Fruit fly (Drosophila melanogaster) whole organism, embryonic: Measurements from ENCODE around the gene CG7483.

Source experiments
- Antp ChIP-seq: fragments of 200-800 bp; sonication (Bioruptor generic); optimal IDR thresholded peaks from 3 replicates; lab custom pipeline; 2016; ENCODE audit warnings: missing biosample characterization, missing genetic modification characterization
- Asciz ChIP-seq: fragments of 200-800 bp; sonication (Bioruptor generic); optimal IDR thresholded peaks from 2 replicates; lab custom pipeline; 2017; ENCODE audit warnings: missing biosample characterization, mild to moderate bottlenecking, missing genetic modification characterization, missing genetic modification reagents
- CG10462 ChIP-seq: fragments of 200-800 bp; sonication (Bioruptor generic); optimal IDR thresholded peaks from 2 replicates; lab custom pipeline; 2016; ENCODE audit warnings: missing biosample characterization, missing genetic modification characterization
- CG10654 ChIP-seq: fragments of 200-800 bp; sonication (Bioruptor generic); optimal IDR thresholded peaks from 2 replicates; lab custom pipeline; 2016; ENCODE audit warnings: missing biosample characterization, missing genetic modification characterization
- CG11093 ChIP-seq: fragments of 200-800 bp; sonication (Bioruptor generic); IDR thresholded peaks from 3 replicates; pipeline ENCODE4 v1.3.6; 2022; ENCODE audit warnings: missing biosample characterization, missing genetic modification characterization
- CG11247 ChIP-seq: fragments of 200-800 bp; sonication (Bioruptor generic); IDR thresholded peaks from 2 replicates; pipeline ENCODE4 v1.3.6; 2022; ENCODE audit warnings: missing biosample characterization, missing genetic modification characterization
- CG12155 ChIP-seq: fragments of 200-800 bp; sonication (Bioruptor generic); optimal IDR thresholded peaks from 3 replicates; lab custom pipeline; 2016; ENCODE audit warnings: missing biosample characterization, missing genetic modification characterization
- CG13296 ChIP-seq: fragments of 200-800 bp; sonication (Bioruptor generic); optimal IDR thresholded peaks from 3 replicates; lab custom pipeline; 2018; ENCODE audit warnings: missing biosample characterization, mild to moderate bottlenecking, missing genetic modification characterization
- CG15696 ChIP-seq: fragments of 200-800 bp; sonication (Bioruptor generic); optimal IDR thresholded peaks from 2 replicates; lab custom pipeline; 2019; ENCODE audit warnings: missing biosample characterization, mild to moderate bottlenecking, missing genetic modification characterization, moderate library complexity
- CG17359 ChIP-seq: fragments of 200-800 bp; sonication (Bioruptor generic); optimal IDR thresholded peaks from 3 replicates; lab custom pipeline; 2018; ENCODE audit warnings: missing biosample characterization, mild to moderate bottlenecking, missing genetic modification characterization, moderate library complexity
- CG1832 ChIP-seq: fragments of 200-800 bp; sonication (Bioruptor generic); optimal IDR thresholded peaks from 2 replicates; lab custom pipeline; 2017; ENCODE audit warnings: missing biosample characterization, mild to moderate bottlenecking, missing genetic modification characterization, inconsistent platforms
- CG2875 ChIP-seq: fragments of 200-800 bp; sonication (Bioruptor generic); optimal IDR thresholded peaks from 2 replicates; lab custom pipeline; 2017; ENCODE audit warnings: missing biosample characterization, mild to moderate bottlenecking, missing genetic modification characterization, missing genetic modification reagents
- CG3065 ChIP-seq: fragments of 200-800 bp; sonication (Bioruptor generic); optimal IDR thresholded peaks from 2 replicates; lab custom pipeline; 2016; ENCODE audit warnings: missing biosample characterization, missing genetic modification characterization
- CG33213 ChIP-seq: fragments of 200-800 bp; sonication (Bioruptor generic); optimal IDR thresholded peaks from 3 replicates; lab custom pipeline; 2016; ENCODE audit warnings: missing biosample characterization, missing genetic modification characterization
- CG3838 ChIP-seq: fragments of 200-800 bp; sonication (Bioruptor generic); optimal IDR thresholded peaks from 3 replicates; lab custom pipeline; 2016; ENCODE audit warnings: missing biosample characterization, missing genetic modification characterization
- CG3995 ChIP-seq: fragments of 200-800 bp; sonication (Bioruptor generic); optimal IDR thresholded peaks from 3 replicates; lab custom pipeline; 2016; ENCODE audit warnings: missing biosample characterization, missing genetic modification characterization
- CG4707 ChIP-seq: fragments of 200-800 bp; sonication (Bioruptor generic); optimal IDR thresholded peaks from 2 replicates; lab custom pipeline; 2018; ENCODE audit warnings: missing biosample characterization, mild to moderate bottlenecking, missing genetic modification characterization, moderate library complexity
- CG5245 ChIP-seq: fragments of 200-800 bp; sonication (Bioruptor generic); optimal IDR thresholded peaks from 3 replicates; lab custom pipeline; 2016; ENCODE audit warnings: missing biosample characterization, missing genetic modification characterization
- CG7372 ChIP-seq: fragments of 200-800 bp; sonication (Bioruptor generic); IDR thresholded peaks from 2 replicates; pipeline ENCODE4 v1.3.6; 2022; ENCODE audit warnings: missing biosample characterization, missing genetic modification characterization
- CG7745 ChIP-seq: fragments of 200-800 bp; sonication (Bioruptor generic); optimal IDR thresholded peaks from 2 replicates; lab custom pipeline; 2018; ENCODE audit warnings: missing biosample characterization, mild to moderate bottlenecking, missing genetic modification characterization, moderate library complexity
- CG7928 ChIP-seq: fragments of 200-800 bp; sonication (Bioruptor generic); optimal IDR thresholded peaks from 2 replicates; lab custom pipeline; 2017; ENCODE audit warnings: missing biosample characterization, mild to moderate bottlenecking, missing genetic modification characterization
- CG8924 ChIP-seq: fragments of 200-800 bp; optimal IDR thresholded peaks from 3 replicates; lab custom pipeline; 2019; ENCODE audit warnings: missing biosample characterization, mild to moderate bottlenecking, missing genetic modification characterization, moderate library complexity
- CG9727 ChIP-seq: fragments of 200-800 bp; sonication (Bioruptor generic); optimal IDR thresholded peaks from 3 replicates; lab custom pipeline; 2017; ENCODE audit warnings: missing biosample characterization, mild to moderate bottlenecking, missing genetic modification characterization
- CG9797 ChIP-seq: fragments of 200-800 bp; sonication (Bioruptor generic); optimal IDR thresholded peaks from 3 replicates; lab custom pipeline; 2018; ENCODE audit warnings: missing biosample characterization, mild to moderate bottlenecking, missing genetic modification characterization
- CTCF ChIP-seq: fragments of 200-800 bp; sonication (Bioruptor generic); optimal IDR thresholded peaks from 2 replicates; lab custom pipeline; 2017; ENCODE audit warnings: missing biosample characterization, mild to moderate bottlenecking, missing genetic modification characterization, moderate library complexity
- D19B ChIP-seq: fragments of 200-800 bp; sonication (Bioruptor generic); optimal IDR thresholded peaks from 2 replicates; lab custom pipeline; 2017; ENCODE audit warnings: missing biosample characterization, mild to moderate bottlenecking, missing genetic modification characterization
- Eip74EF ChIP-seq, 2 experiments: fragments of 200-800 bp in 1 of 2; fragments of >200 bp in 1 of 2; sonication (Bioruptor generic) in 1 of 2; optimal IDR thresholded peaks; 2 replicates each; lab custom pipeline; 2017 to 2019; ENCODE audit warnings: missing biosample characterization in 2 of 2, missing genetic modification characterization in 2 of 2, mild to moderate bottlenecking in 1 of 2, moderate library complexity in 1 of 2
- Ets65A ChIP-seq: fragments of 200-800 bp; sonication (Bioruptor generic); peaks from one replicate; lab custom pipeline; 2016; ENCODE audit warnings: missing biosample characterization, missing genetic modification characterization
- Fer2 ChIP-seq: fragments of 200-800 bp; sonication (Bioruptor generic); optimal IDR thresholded peaks from 2 replicates; lab custom pipeline; 2018; ENCODE audit warnings: missing biosample characterization, mild to moderate bottlenecking, missing genetic modification characterization, moderate library complexity
- H2.0 ChIP-seq: fragments of 200-800 bp; sonication (Bioruptor generic); IDR thresholded peaks from 2 replicates; pipeline ENCODE4 v1.3.6; 2022; ENCODE audit warnings: missing biosample characterization, missing genetic modification characterization
- Hmr ChIP-seq: fragments of 200-800 bp; sonication (Bioruptor generic); optimal IDR thresholded peaks from 3 replicates; lab custom pipeline; 2017; ENCODE audit warnings: mild to moderate bottlenecking, missing biosample characterization, missing genetic modification reagents, missing genetic modification characterization
- Hr78 ChIP-seq, 2 experiments: fragments of 200-800 bp in 1 of 2; fragments of >200 bp in 1 of 2; sonication (Bioruptor generic) in 1 of 2; optimal IDR thresholded peaks; 2 replicates each; lab custom pipeline; 2017 to 2019; ENCODE audit warnings: missing biosample characterization in 2 of 2, missing genetic modification characterization in 2 of 2, mild to moderate bottlenecking in 1 of 2, moderate library complexity in 1 of 2
- Ravus ChIP-seq: fragments of 200-800 bp; sonication (Bioruptor generic); IDR thresholded peaks from 2 replicates; pipeline ENCODE4 v1.3.6; 2022; ENCODE audit warnings: missing biosample characterization, missing genetic modification characterization
- Side ChIP-seq: fragments of 200-800 bp; sonication (Bioruptor generic); optimal IDR thresholded peaks from 2 replicates; lab custom pipeline; 2016; ENCODE audit warnings: missing biosample characterization, missing genetic modification characterization
- Six4 ChIP-seq: fragments of 200-800 bp; sonication (Bioruptor generic); optimal IDR thresholded peaks from 2 replicates; lab custom pipeline; 2016; ENCODE audit warnings: missing biosample characterization, missing genetic modification characterization
- Vsx1 ChIP-seq: fragments of 200-800 bp; sonication (Bioruptor generic); optimal IDR thresholded peaks from 2 replicates; lab custom pipeline; 2017; ENCODE audit warnings: missing biosample characterization, mild to moderate bottlenecking, missing genetic modification characterization, missing genetic modification reagents
- abd-A ChIP-seq: fragments of 200-800 bp; sonication (Bioruptor generic); optimal IDR thresholded peaks from 3 replicates; lab custom pipeline; 2019; ENCODE audit warnings: missing biosample characterization, mild to moderate bottlenecking, missing genetic modification characterization, moderate library complexity
- crc ChIP-seq: fragments of 200-800 bp; sonication (Bioruptor generic); optimal IDR thresholded peaks from 2 replicates; lab custom pipeline; 2016; ENCODE audit warnings: missing biosample characterization, missing genetic modification characterization
- danr ChIP-seq: fragments of 200-800 bp; sonication (Bioruptor generic); IDR thresholded peaks from 2 replicates; pipeline ENCODE4 v1.3.6; 2022; ENCODE audit warnings: missing biosample characterization, missing genetic modification characterization
- dm ChIP-seq: fragments of 200-800 bp; sonication (Bioruptor generic); optimal IDR thresholded peaks from 3 replicates; lab custom pipeline; 2016; ENCODE audit warnings: missing biosample characterization, missing genetic modification characterization
- dpn ChIP-seq, 2 experiments: fragments of 200-800 bp; sonication (Bioruptor generic); optimal IDR thresholded peaks; 3 replicates each; lab custom pipeline; 2016; ENCODE audit warnings: missing biosample characterization in 2 of 2, missing genetic modification characterization in 2 of 2
- gce ChIP-seq: fragments of 200-800 bp; sonication (Bioruptor generic); IDR thresholded peaks from 3 replicates; pipeline ENCODE4 v1.3.6; 2022; ENCODE audit warnings: missing biosample characterization, missing genetic modification characterization
- ham ChIP-seq: fragments of 200-800 bp; sonication (Bioruptor generic); IDR thresholded peaks from 2 replicates; pipeline ENCODE4 v1.3.6; 2022; ENCODE audit warnings: missing biosample characterization, missing genetic modification characterization
- hth ChIP-seq: fragments of >200 bp; optimal IDR thresholded peaks from 2 replicates; lab custom pipeline; 2017; ENCODE audit warnings: inconsistent platforms
- kni ChIP-seq: fragments of 200-800 bp; sonication (Bioruptor generic); optimal IDR thresholded peaks from 3 replicates; lab custom pipeline; 2017; ENCODE audit warnings: mild to moderate bottlenecking, missing biosample characterization, missing genetic modification reagents, missing genetic modification characterization
- onecut ChIP-seq: fragments of 200-800 bp; sonication (Bioruptor generic); IDR thresholded peaks from 2 replicates; pipeline ENCODE4 v1.3.6; 2022; ENCODE audit warnings: missing biosample characterization, missing genetic modification characterization
- schlank ChIP-seq: fragments of 200-800 bp; sonication (Bioruptor generic); optimal IDR thresholded peaks from 2 replicates; lab custom pipeline; 2018; ENCODE audit warnings: missing biosample characterization, mild to moderate bottlenecking, missing genetic modification characterization
- seq ChIP-seq: fragments of 200-800 bp; sonication (Bioruptor generic); IDR thresholded peaks from 2 replicates; pipeline ENCODE4 v1.3.6; 2022; ENCODE audit warnings: missing biosample characterization, missing genetic modification characterization
- tio ChIP-seq: fragments of 200-800 bp; sonication (Bioruptor generic); optimal IDR thresholded peaks from 2 replicates; lab custom pipeline; 2017; ENCODE audit warnings: missing biosample characterization, missing genetic modification characterization, inconsistent platforms
- twi ChIP-seq: fragments of 200-800 bp; optimal IDR thresholded peaks from 2 replicates; lab custom pipeline; 2019; ENCODE audit warnings: missing biosample characterization, mild to moderate bottlenecking, missing genetic modification characterization, moderate library complexity
- wek ChIP-seq: fragments of 200-800 bp; sonication (Bioruptor generic); optimal IDR thresholded peaks from 3 replicates; lab custom pipeline; 2018; ENCODE audit warnings: missing biosample characterization, mild to moderate bottlenecking, missing genetic modification characterization, moderate library complexity
- zfh2 ChIP-seq: fragments of 200-800 bp; sonication (Bioruptor generic); optimal IDR thresholded peaks from 2 replicates; lab custom pipeline; 2016; ENCODE audit warnings: missing biosample characterization, missing genetic modification characterization

The CG7483 gene

dm6 chr3R:8354458-8354857 lies 41.5 kb downstream of the CG7483 start (continued):
- peak in 1 of 2 experiments; percentile 74 for TF ChIP-seq Eip74EF (GFP tag; optimal IDR thresholded peaks at IDR 0.05; lab: Kevin White, UChicago)
- TF ChIP-seq schlank (tag; lab: Kevin White, UChicago), result no peak
- TF ChIP-seq zfh2 (GFP tag; lab: Kevin White, UChicago), result no peak
- TF ChIP-seq wek, result no peak
- no peak for TF ChIP-seq CG3995
- TF ChIP-seq CG4707, result no peak
- no peak for TF ChIP-seq ham (GFP tag; lab: Robert Waterston, UW)
- TF ChIP-seq D19B (GFP tag; lab: Kevin White, UChicago), result no peak
- no peak for TF ChIP-seq onecut (GFP tag; lab: Robert Waterston, UW)
- peak in 1 of 2 experiments; percentile 49 for TF ChIP-seq Hr78 (GFP tag; optimal IDR thresholded peaks at IDR 0.05; lab: Kevin White, UChicago)
- no peak for TF ChIP-seq CG5245 (GFP tag; lab: Kevin White, UChicago)
- TF ChIP-seq CG7372 (GFP tag; lab: Robert Waterston, UW), result peak; percentile 9; the same call in 1 of the 2 replicates
- no peak for TF ChIP-seq CG2875 (GFP tag; lab: Kevin White, UChicago)
- TF ChIP-seq CG12155, result peak; percentile 50
- TF ChIP-seq CG17359 (tag; lab: Kevin White, UChicago), result peak; percentile 76
- TF ChIP-seq CG9727 (GFP tag; lab: Kevin White, UChicago), result peak; percentile 27
- no peak for TF ChIP-seq CG13296 (GFP tag; lab: Kevin White, UChicago)
- TF ChIP-seq dm (GFP tag; lab: Kevin White, UChicago), result no peak
- TF ChIP-seq Six4, result no peak
- no peak for TF ChIP-seq crc (GFP tag; lab: Kevin White, UChicago)
- TF ChIP-seq Side (GFP tag; lab: Kevin White, UChicago), result no peak
- TF ChIP-seq CG3065 (GFP tag; lab: Kevin White, UChicago), result no peak
- TF ChIP-seq Vsx1 (GFP tag; lab: Kevin White, UChicago), result peak; percentile 10
- no peak for TF ChIP-seq twi
- TF ChIP-seq CG10654 (GFP tag; lab: Kevin White, UChicago), result peak; percentile 34
- TF ChIP-seq danr (GFP tag; lab: Robert Waterston, UW), result 0 out of 2 replicates have a peak, but pooled peaks have one; percentile 41
- TF ChIP-seq kni, result no peak
- TF ChIP-seq CG9797, result no peak
- TF ChIP-seq CG11247 (GFP tag; lab: Robert Waterston, UW), result peak; percentile 38; the same call in 1 of the 2 replicates
- TF ChIP-seq dpn (GFP tag; optimal IDR thresholded peaks at IDR 0.05; lab: Kevin White, UChicago), result peak in 1 of 2 experiments; percentile 31
- TF ChIP-seq abd-A, result no peak
- TF ChIP-seq CG8924 (tag; lab: Kevin White, UChicago), result peak; percentile 14
- TF ChIP-seq CG33213, result no peak
- TF ChIP-seq Hmr (GFP tag; lab: Kevin White, UChicago), result peak; percentile 64
- TF ChIP-seq H2.0 (GFP tag; lab: Robert Waterston, UW), result peak; percentile 40; the same call in 1 of the 2 replicates
- no peak for TF ChIP-seq CG3838
- peak; percentile 59 for TF ChIP-seq Ravus (GFP tag; lab: Robert Waterston, UW)
- no peak for TF ChIP-seq CG1832 (GFP tag; lab: Kevin White, UChicago)
- peak; percentile 14 for TF ChIP-seq CG7928
- TF ChIP-seq Antp (GFP tag; lab: Kevin White, UChicago), result no peak
- peak; percentile 69; the same call in 2 of the 3 replicates for TF ChIP-seq gce (GFP tag; lab: Robert Waterston, UW)
- no peak for TF ChIP-seq CG10462 (GFP tag; lab: Kevin White, UChicago)
- no peak for TF ChIP-seq hth
- TF ChIP-seq seq (GFP tag; lab: Robert Waterston, UW), result peak; percentile 28; the same call in 1 of the 2 replicates
- TF ChIP-seq Asciz (GFP tag; lab: Kevin White, UChicago), result no peak
- no peak for TF ChIP-seq Ets65A
- TF ChIP-seq CG11093, result peak; percentile 46; the same call in 2 of the 3 replicates
- TF ChIP-seq CTCF (GFP tag; lab: Kevin White, UChicago), result no peak
- no peak for TF ChIP-seq tio
- no peak for TF ChIP-seq CG7745 (tag; lab: Kevin White, UChicago)
- TF ChIP-seq Fer2, result no peak
- no peak for TF ChIP-seq CG15696 (tag; lab: Kevin White, UChicago)
